Worm (Caenorhabditis elegans): ENCODE data around the gene kvs-4.
A peak's percentile ranks its signal among the peaks of the same experiment; 100 is the strongest.

Gene kvs-4

ce11 chrIII:11054532-11055265 lies 42.3 kb downstream of the kvs-4 start (continued):
- TF ChIP-seq ztf-28 (GFP tag; IDR thresholded peaks at IDR 0.05) (no peak), lin-54 (GFP tag; optimal IDR thresholded peaks at IDR 0.05) (peak; percentile 3), F39B2.1 (GFP tag; IDR thresholded peaks at IDR 0.05) (no peak), F23B12.7 (tag; optimal IDR thresholded peaks at IDR 0.05; ENCODE audit: insufficient read depth) (no peak), Y56A3A.18 (GFP tag; IDR thresholded peaks at IDR 0.05) (no peak), nfya-1 (tag; optimal IDR thresholded peaks at IDR 0.05; ENCODE audit: borderline replicate concordance, insufficient read depth) (no peak), snpc-3.4 (tag; optimal IDR thresholded peaks at IDR 0.05) (no peak), B0336.3 (GFP tag; IDR thresholded peaks at IDR 0.05) (peak; percentile 55; the same call in 1 of the 2 replicates), madf-3 (GFP tag; IDR thresholded peaks at IDR 0.05) (no peak), lsl-1 (GFP tag; optimal IDR thresholded peaks at IDR 0.05) (no peak), nfyb-1 (GFP tag; IDR thresholded peaks at IDR 0.05) (peak; percentile 58), ZK185.1 (tag; optimal IDR thresholded peaks at IDR 0.05; ENCODE audit: poor library complexity, severe bottlenecking) (no peak), lag-1 (GFP tag; IDR thresholded peaks at IDR 0.05) (no peak), ztf-18 (tag; optimal IDR thresholded peaks at IDR 0.05) (peak; percentile 36), repo-1 (tag; optimal IDR thresholded peaks at IDR 0.05) (peak; percentile 13), ceh-27 (GFP tag; optimal IDR thresholded peaks at IDR 0.05) (peak; percentile 55), madf-10 (tag; optimal IDR thresholded peaks at IDR 0.05) (peak; percentile 40), cebp-1 (GFP tag; IDR thresholded peaks at IDR 0.05) (no peak), cebp-1 (tag; optimal IDR thresholded peaks at IDR 0.05) (peak; percentile 75), bed-1 (GFP tag; IDR thresholded peaks at IDR 0.05) (no peak), attf-3 (GFP tag; conservative IDR thresholded peaks at IDR 0.05) (no peak)

- TF ChIP-seq lir-1 (GFP tag; conservative IDR thresholded peaks at IDR 0.05) (no peak), nhr-80 (tag; optimal IDR thresholded peaks at IDR 0.05) (peak; percentile 59), lin-40 (tag; optimal IDR thresholded peaks at IDR 0.05) (peak; percentile 3), F57A8.1 (GFP tag; optimal IDR thresholded peaks at IDR 0.05) (no peak)
Measured at ce11 chrIII:11059775-11060174, 47.4 kb downstream of the kvs-4 start.

DNA sequence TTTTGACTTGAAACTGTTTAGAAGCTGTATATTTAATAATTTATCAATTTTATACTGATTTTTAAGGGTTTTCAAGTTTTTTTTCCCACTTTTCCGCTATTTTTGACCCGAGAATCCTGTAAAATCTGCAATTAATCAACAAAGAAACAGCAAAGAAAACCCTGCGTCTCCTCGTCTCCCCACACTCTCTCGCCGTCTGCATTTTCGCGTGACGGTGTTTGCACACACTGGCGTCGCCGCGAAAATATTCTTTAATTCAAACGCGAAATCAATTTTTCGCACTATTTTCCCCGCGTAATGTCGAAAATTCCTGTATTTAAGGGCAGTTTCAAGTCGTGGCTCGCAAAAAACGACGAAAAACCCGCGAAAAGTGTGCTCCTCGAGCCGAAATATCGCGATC lies 50.9 kb downstream of the kvs-4 start, which contains the start of gene rsa-2:
rsa-2 (plus strand) TSS at position 221 of the 400 bp plus-strand sequence.
- TF ChIP-seq madf-6 (GFP tag; IDR thresholded peaks at IDR 0.05) (peak; percentile 93), ztf-18 (tag; optimal IDR thresholded peaks at IDR 0.05) (peak; percentile 6), let-607 (tag; optimal IDR thresholded peaks at IDR 0.05) (no peak), tbp1 (GFP tag; optimal IDR thresholded peaks at IDR 0.05) (peak; percentile 48), F33H1.4 (GFP tag; IDR thresholded peaks at IDR 0.05) (peak; percentile 68), rcor-1 (GFP tag; IDR thresholded peaks at IDR 0.05) (no peak; the same call in 1 of the 2 replicates), madf-8 (GFP tag; conservative IDR thresholded peaks at IDR 0.05) (peak; percentile 83), madf-3 (GFP tag; IDR thresholded peaks at IDR 0.05) (peak; percentile 80; the same call in 1 of the 2 replicates), nfyb-1 (GFP tag; IDR thresholded peaks at IDR 0.05) (peak; percentile 39; the same call in 1 of the 2 replicates), mes-4 (tag; optimal IDR thresholded peaks at IDR 0.05) (no peak), pbrm-1 (GFP tag; IDR thresholded peaks at IDR 0.05) (peak; percentile 51; the same call in 1 of the 2 replicates), F49E8.2 (tag; optimal IDR thresholded peaks at IDR 0.05; ENCODE audit: insufficient read depth) (peak; percentile 16), Y53G8AR.9 (GFP tag; conservative IDR thresholded peaks at IDR 0.05) (0 out of 2 replicates have a peak, but pooled peaks have one; percentile 33), efl-1 (GFP tag; optimal IDR thresholded peaks at IDR 0.05) (peak; percentile 91), snpc-4 (GFP tag; optimal IDR thresholded peaks at IDR 0.05) (peak; percentile 7), snpc-4 (tag; optimal IDR thresholded peaks at IDR 0.05) (peak in 3 of 4 experiments; percentile 18 to 53 (median 44)), D2030.7 (GFP tag; IDR thresholded peaks at IDR 0.05) (peak; percentile 69), tlf-1 (GFP tag; optimal IDR thresholded peaks at IDR 0.05) (peak; percentile 24), ceh-91 (GFP tag; IDR thresholded peaks at IDR 0.05) (peak; percentile 73), dpl-1 (GFP tag; optimal IDR thresholded peaks at IDR 0.05) (peak; percentile 77), lin-54 (GFP tag; optimal IDR thresholded peaks at IDR 0.05) (peak; percentile 86), xnd-1 (tag; optimal IDR thresholded peaks at IDR 0.05) (peak; percentile 73), snpc-1.1 (tag; optimal IDR thresholded peaks at IDR 0.05; ENCODE audit: insufficient read depth) (peak; percentile 39)
